Fruit fly (Drosophila melanogaster) whole organism, embryonic: ENCODE data around the gene CG3149.
A peak's percentile ranks its signal among the peaks of the same experiment; 100 is the strongest.

Experiments
- Abd-B ChIP-seq: fragments of 200-800 bp; sonication (Bioruptor generic); optimal IDR thresholded peaks from 2 replicates; lab custom pipeline; 2018; ENCODE audit warnings: missing biosample characterization, mild to moderate bottlenecking, missing genetic modification characterization, moderate library complexity
- Bteb2 ChIP-seq: fragments of 200-800 bp; sonication (Bioruptor generic); optimal IDR thresholded peaks from 2 replicates; lab custom pipeline; 2016; ENCODE audit warnings: missing biosample characterization, missing genetic modification characterization
- CG10366 ChIP-seq: fragments of 200-800 bp; sonication (Bioruptor generic); IDR thresholded peaks from 2 replicates; pipeline ENCODE4 v1.3.6; 2022; ENCODE audit warnings: missing biosample characterization, missing genetic modification characterization
- CG10654 ChIP-seq: fragments of 200-800 bp; sonication (Bioruptor generic); optimal IDR thresholded peaks from 2 replicates; lab custom pipeline; 2016; ENCODE audit warnings: missing biosample characterization, missing genetic modification characterization
- CG14441 ChIP-seq: fragments of 200-800 bp; sonication (Bioruptor generic); IDR thresholded peaks from 2 replicates; pipeline ENCODE4 v1.3.6; 2022; ENCODE audit warnings: missing biosample characterization, missing genetic modification characterization
- CG14710 ChIP-seq: fragments of 200-800 bp; sonication (Bioruptor generic); optimal IDR thresholded peaks from 3 replicates; lab custom pipeline; 2019; ENCODE audit warnings: missing biosample characterization, mild to moderate bottlenecking, missing genetic modification characterization, moderate library complexity
- CG17328 ChIP-seq: fragments of 200-800 bp; sonication (Bioruptor generic); IDR thresholded peaks from 2 replicates; pipeline ENCODE4 v1.3.6; 2022; ENCODE audit warnings: missing biosample characterization, missing genetic modification characterization
- CG17361 ChIP-seq: fragments of 200-800 bp; sonication (Bioruptor generic); IDR thresholded peaks from 3 replicates; pipeline ENCODE4 v1.3.6; 2022; ENCODE audit warnings: missing biosample characterization, missing genetic modification characterization
- CG18599 ChIP-seq: fragments of 200-800 bp; sonication (Bioruptor generic); optimal IDR thresholded peaks from 3 replicates; lab custom pipeline; 2017; ENCODE audit warnings: missing biosample characterization, missing genetic modification characterization, mild to moderate bottlenecking, moderate library complexity, missing genetic modification reagents
- CG2678 ChIP-seq: fragments of 200-800 bp; sonication (Bioruptor generic); optimal IDR thresholded peaks from 3 replicates; lab custom pipeline; 2019; ENCODE audit warnings: missing biosample characterization, mild to moderate bottlenecking, missing genetic modification characterization, moderate library complexity
- CG2875 ChIP-seq: fragments of 200-800 bp; sonication (Bioruptor generic); optimal IDR thresholded peaks from 2 replicates; lab custom pipeline; 2017; ENCODE audit warnings: missing biosample characterization, mild to moderate bottlenecking, missing genetic modification characterization, missing genetic modification reagents
- CG32772 ChIP-seq: fragments of 200-800 bp; sonication (Bioruptor generic); IDR thresholded peaks from 2 replicates; pipeline ENCODE4 v1.3.6; 2022; ENCODE audit warnings: missing biosample characterization, missing genetic modification characterization
- CG33213 ChIP-seq: fragments of 200-800 bp; sonication (Bioruptor generic); optimal IDR thresholded peaks from 3 replicates; lab custom pipeline; 2016; ENCODE audit warnings: missing biosample characterization, missing genetic modification characterization
- CG43689 ChIP-seq: fragments of 200-800 bp; sonication (Bioruptor generic); IDR thresholded peaks from 2 replicates; pipeline ENCODE4 v1.3.6; 2022; ENCODE audit warnings: missing biosample characterization, missing genetic modification characterization
- CG7357 ChIP-seq: fragments of 200-800 bp; sonication (Bioruptor generic); IDR thresholded peaks from 3 replicates; pipeline ENCODE4 v1.3.6; 2022; ENCODE audit warnings: missing biosample characterization, missing genetic modification characterization
- CG8388 ChIP-seq: fragments of 200-800 bp; sonication (Bioruptor generic); optimal IDR thresholded peaks from 2 replicates; lab custom pipeline; 2019; ENCODE audit warnings: missing biosample characterization, mild to moderate bottlenecking, missing genetic modification characterization, moderate library complexity
- CG8478 ChIP-seq: fragments of >200 bp; optimal IDR thresholded peaks from 2 replicates; lab custom pipeline; 2018
- CG9727 ChIP-seq: fragments of 200-800 bp; sonication (Bioruptor generic); optimal IDR thresholded peaks from 3 replicates; lab custom pipeline; 2017; ENCODE audit warnings: missing biosample characterization, mild to moderate bottlenecking, missing genetic modification characterization
- Chrac-16 ChIP-seq: fragments of 200-800 bp; sonication (Bioruptor generic); optimal IDR thresholded peaks from 3 replicates; lab custom pipeline; 2016; ENCODE audit warnings: missing biosample characterization, missing genetic modification characterization
- Dbx ChIP-seq: fragments of 200-800 bp; sonication (Bioruptor generic); IDR thresholded peaks from 3 replicates; pipeline ENCODE4 v1.3.6; 2022; ENCODE audit warnings: missing biosample characterization, missing genetic modification characterization
- Dek ChIP-seq: fragments of 200-800 bp; sonication (Bioruptor generic); optimal IDR thresholded peaks from 3 replicates; lab custom pipeline; 2019; ENCODE audit warnings: missing biosample characterization, mild to moderate bottlenecking, missing genetic modification characterization, moderate library complexity
- Doc2 ChIP-seq: fragments of 200-800 bp; sonication (Bioruptor generic); IDR thresholded peaks from 2 replicates; pipeline ENCODE4 v1.3.6; 2022; ENCODE audit warnings: missing biosample characterization, missing genetic modification characterization
- HLH3B ChIP-seq: fragments of 200-800 bp; sonication (Bioruptor generic); IDR thresholded peaks from 2 replicates; pipeline ENCODE4 v1.3.6; 2022; ENCODE audit warnings: missing biosample characterization, missing genetic modification characterization
- HmgZ ChIP-seq: fragments of 200-800 bp; sonication (Bioruptor generic); optimal IDR thresholded peaks from 2 replicates; lab custom pipeline; 2018; ENCODE audit warnings: missing biosample characterization, mild to moderate bottlenecking, missing genetic modification characterization
- Meics ChIP-seq: fragments of 200-800 bp; sonication (Bioruptor generic); optimal IDR thresholded peaks from 2 replicates; lab custom pipeline; 2017; ENCODE audit warnings: missing biosample characterization, mild to moderate bottlenecking, missing genetic modification characterization
- Mes4 ChIP-seq: fragments of 200-800 bp; sonication (Bioruptor generic); optimal IDR thresholded peaks from 2 replicates; lab custom pipeline; 2016; ENCODE audit warnings: missing biosample characterization, missing genetic modification characterization
- Mrtf ChIP-seq: fragments of 200-800 bp; sonication (Bioruptor generic); IDR thresholded peaks from 3 replicates; pipeline ENCODE4 v1.3.6; 2022; ENCODE audit warnings: missing biosample characterization, missing genetic modification characterization
- Nf-YC ChIP-seq: fragments of 200-800 bp; optimal IDR thresholded peaks from 3 replicates; lab custom pipeline; 2019; ENCODE audit warnings: missing biosample characterization, mild to moderate bottlenecking, missing genetic modification characterization, moderate library complexity
- NfI ChIP-seq: fragments of 200-800 bp; sonication (Bioruptor generic); optimal IDR thresholded peaks from 3 replicates; lab custom pipeline; 2018; ENCODE audit warnings: missing biosample characterization, mild to moderate bottlenecking, missing genetic modification characterization, moderate library complexity
- Poxn ChIP-seq: fragments of 200-800 bp; sonication (Bioruptor generic); IDR thresholded peaks from 2 replicates; pipeline ENCODE4 v1.3.6; 2022; ENCODE audit warnings: missing biosample characterization, missing genetic modification characterization
- Sry-β ChIP-seq: fragments of 200-800 bp; sonication (Bioruptor generic); optimal IDR thresholded peaks from 2 replicates; lab custom pipeline; 2018; ENCODE audit warnings: missing biosample characterization, mild to moderate bottlenecking, missing genetic modification characterization, moderate library complexity
- Trl ChIP-seq, 3 experiments: fragments of >200 bp in 2 of 3; fragments of 200-800 bp in 1 of 3; sonication (Bioruptor generic) in 1 of 3; optimal IDR thresholded peaks; 2 replicates in 1 of 3; 3 replicates in 2 of 3; lab custom pipeline; 2016 to 2017; ENCODE audit warnings: missing biosample characterization in 1 of 3, missing genetic modification characterization in 1 of 3
- Xbp1 ChIP-seq: fragments of 200-800 bp; sonication (Bioruptor generic); optimal IDR thresholded peaks from 3 replicates; lab custom pipeline; 2016; ENCODE audit warnings: missing biosample characterization, mild to moderate bottlenecking, missing genetic modification characterization
- ase ChIP-seq: fragments of 200-800 bp; sonication (Bioruptor generic); IDR thresholded peaks from 3 replicates; pipeline ENCODE4 v1.3.6; 2022; ENCODE audit warnings: missing biosample characterization, missing genetic modification characterization
- bsh ChIP-seq, 2 experiments: fragments of 200-800 bp; sonication (Bioruptor generic); optimal IDR thresholded peaks; 2 replicates each; lab custom pipeline; 2017 to 2018; ENCODE audit warnings: mild to moderate bottlenecking in 2 of 2, missing biosample characterization in 2 of 2, missing genetic modification characterization in 2 of 2, moderate library complexity in 1 of 2
- chm ChIP-seq: fragments of 200-800 bp; sonication (Bioruptor generic); IDR thresholded peaks from 2 replicates; pipeline ENCODE4 v1.3.6; 2022; ENCODE audit warnings: missing biosample characterization, missing genetic modification characterization
- crc ChIP-seq: fragments of 200-800 bp; sonication (Bioruptor generic); optimal IDR thresholded peaks from 2 replicates; lab custom pipeline; 2016; ENCODE audit warnings: missing biosample characterization, missing genetic modification characterization
- danr ChIP-seq: fragments of 200-800 bp; sonication (Bioruptor generic); IDR thresholded peaks from 2 replicates; pipeline ENCODE4 v1.3.6; 2022; ENCODE audit warnings: missing biosample characterization, missing genetic modification characterization
- gsb ChIP-seq: fragments of 200-800 bp; sonication (Bioruptor generic); IDR thresholded peaks from 2 replicates; pipeline ENCODE4 v1.3.6; 2022; ENCODE audit warnings: missing biosample characterization, missing genetic modification characterization
- hbn ChIP-seq: fragments of 200-800 bp; sonication (Bioruptor generic); IDR thresholded peaks from 2 replicates; pipeline ENCODE4 v1.3.6; 2022; ENCODE audit warnings: missing biosample characterization, missing genetic modification characterization; ENCODE audit not compliant: partially characterized antibody
- nerfin-2 ChIP-seq: fragments of 200-800 bp; sonication (Bioruptor generic); IDR thresholded peaks from 2 replicates; pipeline ENCODE4 v1.3.6; 2022; ENCODE audit warnings: missing biosample characterization, missing genetic modification characterization; ENCODE audit not compliant: partially characterized antibody
- odd ChIP-seq: fragments of 200-800 bp; sonication (Bioruptor generic); optimal IDR thresholded peaks from 2 replicates; lab custom pipeline; 2017; ENCODE audit warnings: missing biosample characterization, mild to moderate bottlenecking, missing genetic modification characterization
- pnt ChIP-seq: fragments of 200-800 bp; sonication (Bioruptor generic); optimal IDR thresholded peaks from 3 replicates; lab custom pipeline; 2016; ENCODE audit warnings: missing biosample characterization, missing genetic modification characterization
- sens ChIP-seq: fragments of 200-800 bp; sonication (Bioruptor generic); peaks from one replicate; lab custom pipeline; 2016; ENCODE audit warnings: missing biosample characterization, missing genetic modification characterization
- sens-2 ChIP-seq: fragments of 200-800 bp; sonication (Bioruptor generic); IDR thresholded peaks from 2 replicates; pipeline ENCODE4 v1.3.6; 2022; ENCODE audit warnings: missing biosample characterization, missing genetic modification characterization
- sima ChIP-seq: fragments of 200-800 bp; sonication (Bioruptor generic); optimal IDR thresholded peaks from 2 replicates; lab custom pipeline; 2016; ENCODE audit warnings: missing biosample characterization, missing genetic modification characterization
- slbo ChIP-seq: fragments of 200-800 bp; sonication (Bioruptor generic); IDR thresholded peaks from 2 replicates; pipeline ENCODE4 v1.3.6; 2022; ENCODE audit warnings: missing biosample characterization, missing genetic modification characterization
- toy ChIP-seq: fragments of 200-800 bp; sonication (Bioruptor generic); IDR thresholded peaks from 2 replicates; pipeline ENCODE4 v1.3.6; 2022; ENCODE audit warnings: missing biosample characterization, missing genetic modification characterization
- unpg ChIP-seq: fragments of 200-800 bp; sonication (Bioruptor generic); optimal IDR thresholded peaks from 3 replicates; lab custom pipeline; 2018; ENCODE audit warnings: missing biosample characterization, mild to moderate bottlenecking, missing genetic modification characterization, moderate library complexity
- yki ChIP-seq: fragments of >200 bp; optimal IDR thresholded peaks from 3 replicates; lab custom pipeline; 2018

Gene CG3149

dm6 chrX:5699824-5700498 lies 5.0 kb upstream of the CG3149 start (continued):
- TF ChIP-seq sens-2 (GFP tag; lab: Robert Waterston, UW), result no peak
- TF ChIP-seq nerfin-2 (GFP tag; lab: Robert Waterston, UW), result no peak
- peak; percentile 75 for TF ChIP-seq CG8388
- no peak for TF ChIP-seq hbn
- TF ChIP-seq CG8478 (lab: Kevin White, UChicago), result no peak
- peak; percentile 39 for TF ChIP-seq CG9727 (GFP tag; lab: Kevin White, UChicago)
- no peak for TF ChIP-seq Sry-β (GFP tag; lab: Kevin White, UChicago)
- peak; percentile 54 for TF ChIP-seq CG18599
- TF ChIP-seq CG33213 (GFP tag; lab: Kevin White, UChicago), result no peak
- TF ChIP-seq sens, result peak; percentile 90
- TF ChIP-seq Xbp1 (GFP tag; lab: Kevin White, UChicago), result peak; percentile 74
- peak; percentile 65 for TF ChIP-seq CG32772
- peak; percentile 26 for TF ChIP-seq Nf-YC (tag; lab: Kevin White, UChicago)
- no peak for TF ChIP-seq Trl (optimal IDR thresholded peaks at IDR 0.05; lab: Kevin White, UChicago)
- peak; percentile 8 for TF ChIP-seq Trl (GFP tag; optimal IDR thresholded peaks at IDR 0.05; lab: Kevin White, UChicago)
- TF ChIP-seq CG10654, result peak; percentile 25
- TF ChIP-seq CG10366 (GFP tag; lab: Robert Waterston, UW), result peak; percentile 57
- TF ChIP-seq pnt (GFP tag; lab: Kevin White, UChicago), result peak; percentile 27
- TF ChIP-seq CG14441 (GFP tag; lab: Robert Waterston, UW), result peak; percentile 54
- TF ChIP-seq CG7357 (GFP tag; lab: Robert Waterston, UW), result peak; percentile 51; the same call in 1 of the 3 replicates
- no peak for TF ChIP-seq chm (GFP tag; lab: Robert Waterston, UW)
- peak; percentile 48; the same call in 1 of the 2 replicates for TF ChIP-seq CG17328 (GFP tag; lab: Robert Waterston, UW)
- no peak for TF ChIP-seq gsb (GFP tag; lab: Robert Waterston, UW)
- peak; percentile 62 for TF ChIP-seq Abd-B (GFP tag; lab: Kevin White, UChicago)
- no peak for TF ChIP-seq CG43689 (GFP tag; lab: Robert Waterston, UW)
- TF ChIP-seq Dbx (GFP tag; lab: Robert Waterston, UW), result 0 out of 3 replicates have a peak, but pooled peaks have one; percentile 36
- no peak for TF ChIP-seq sima
- TF ChIP-seq CG2678, result peak; percentile 73
- TF ChIP-seq crc (GFP tag; lab: Kevin White, UChicago), result peak; percentile 18
- TF ChIP-seq Meics (GFP tag; lab: Kevin White, UChicago), result peak; percentile 55
- no peak for TF ChIP-seq Poxn (GFP tag; lab: Robert Waterston, UW)
- TF ChIP-seq CG17361 (GFP tag; lab: Robert Waterston, UW), result peak; percentile 82
- TF ChIP-seq CG14710 (tag; lab: Kevin White, UChicago), result peak; percentile 46
- TF ChIP-seq Chrac-16 (GFP tag; lab: Kevin White, UChicago), result peak; percentile 27
- TF ChIP-seq bsh (GFP tag; optimal IDR thresholded peaks at IDR 0.05; lab: Kevin White, UChicago), result peak in 1 of 2 experiments; percentile 81
- no peak for TF ChIP-seq toy
- TF ChIP-seq Doc2 (GFP tag; lab: Robert Waterston, UW), result no peak
- peak; percentile 52 for TF ChIP-seq NfI (GFP tag; lab: Kevin White, UChicago)
- TF ChIP-seq unpg, result peak; percentile 80
- TF ChIP-seq yki (lab: Kevin White, UChicago), result no peak
- TF ChIP-seq danr (GFP tag; lab: Robert Waterston, UW), result 0 out of 2 replicates have a peak, but pooled peaks have one; percentile 32
- peak; percentile 53; the same call in 1 of the 2 replicates for TF ChIP-seq slbo (GFP tag; lab: Robert Waterston, UW)
- TF ChIP-seq Mrtf (GFP tag; lab: Robert Waterston, UW), result 0 out of 3 replicates have a peak, but pooled peaks have one; percentile 25
- TF ChIP-seq ase, result no peak
- peak; percentile 64 for TF ChIP-seq HLH3B (GFP tag; lab: Robert Waterston, UW)
- peak; percentile 11 for TF ChIP-seq HmgZ (tag; lab: Kevin White, UChicago)
- TF ChIP-seq odd (GFP tag; lab: Kevin White, UChicago), result peak; percentile 45
- peak; percentile 13 for TF ChIP-seq Bteb2 (GFP tag; lab: Kevin White, UChicago)
- TF ChIP-seq CG2875, result peak; percentile 41
- peak; percentile 18 for TF ChIP-seq Dek (tag; lab: Kevin White, UChicago)
- peak; percentile 45 for TF ChIP-seq Mes4 (GFP tag; lab: Kevin White, UChicago)
